Worm (Caenorhabditis elegans) whole organism, late embryonic: ENCODE data around the gene F17C11.11.

ENCODE experiments used
- ceh-45 ChIP-seq: fragments of 200-800 bp; sonication (Bioruptor generic); IDR thresholded peaks from 2 replicates; pipeline ENCODE4 v1.3.6; 2022; ENCODE audit warnings: missing genetic modification reagents, missing genetic modification characterization, missing compliant biosample characterization
- ceh-48 ChIP-seq: sonication (generic microtip); optimal IDR thresholded peaks from 2 replicates; lab custom pipeline; 2016; ENCODE audit warnings: missing genetic modification characterization, inconsistent platforms, missing compliant biosample characterization
- fkh-10 ChIP-seq: fragments of 150-350 bp; optimal IDR thresholded peaks from 2 replicates; lab custom pipeline; 2014; ENCODE audit warnings: missing biosample characterization, missing genetic modification reagents, missing genetic modification characterization
- hlh-30 ChIP-seq: sonication (generic microtip); optimal IDR thresholded peaks from 2 replicates; lab custom pipeline; 2017; ENCODE audit warnings: antibody characterized with exemption, missing genetic modification characterization, missing compliant biosample characterization; ENCODE audit not compliant: insufficient read depth
- nfya-1 ChIP-seq: sonication (generic microtip); optimal IDR thresholded peaks from 2 replicates; lab custom pipeline; 2017; ENCODE audit warnings: missing genetic modification characterization, mild to moderate bottlenecking, missing compliant biosample characterization, antibody characterized with exemption, moderate library complexity
- nhr-11 ChIP-seq: fragments of 150-350 bp; optimal IDR thresholded peaks from 2 replicates; lab custom pipeline; 2014; ENCODE audit warnings: missing biosample characterization, missing genetic modification characterization
- nhr-232 ChIP-seq: sonication (generic microtip); optimal IDR thresholded peaks from 2 replicates; lab custom pipeline; 2016; ENCODE audit warnings: missing genetic modification characterization, missing compliant biosample characterization
- odd-2 ChIP-seq: sonication (generic microtip); optimal IDR thresholded peaks from 2 replicates; lab custom pipeline; 2017; ENCODE audit warnings: antibody characterized with exemption, mild to moderate bottlenecking, missing genetic modification characterization, missing compliant biosample characterization
- pha-4 ChIP-seq: fragments of 150-350 bp; optimal IDR thresholded peaks from 2 replicates; lab custom pipeline; 2018; ENCODE audit warnings: missing biosample characterization, missing genetic modification reagents, missing genetic modification characterization
- pqm-1 ChIP-seq: sonication (generic microtip); optimal IDR thresholded peaks from 2 replicates; lab custom pipeline; 2016; ENCODE audit warnings: missing genetic modification characterization, missing compliant biosample characterization
- tbx-2 ChIP-seq: sonication (generic microtip); optimal IDR thresholded peaks from 2 replicates; lab custom pipeline; 2016; ENCODE audit warnings: missing genetic modification characterization, missing compliant biosample characterization
- unc-3 ChIP-seq, 2 experiments: fragments of 200-800 bp in 1 of 2; sonication (Bioruptor generic) in 1 of 2; sonication (generic microtip) in 1 of 2; conservative IDR thresholded peaks in 1 of 2; optimal IDR thresholded peaks in 1 of 2; 2 replicates each; pipeline versions ENCODE4 v1.3.6 to Lab custom; 2016 to 2022; ENCODE audit warnings: missing compliant biosample characterization in 2 of 2, missing genetic modification characterization in 2 of 2, missing genetic modification reagents in 1 of 2

ce11 chrV:10958322-10958900, 19.8 kb upstream of the F17C11.11 start, which contains the start of gene pigt-1:
- no peak for TF ChIP-seq pha-4 (tag; lab: Kevin White, UChicago)
- no peak for TF ChIP-seq tbx-2 (tag; lab: Kevin White, UChicago)
- TF ChIP-seq odd-2 (tag; lab: Kevin White, UChicago): no peak
- no peak for TF ChIP-seq nfya-1 (tag; lab: Kevin White, UChicago)
- TF ChIP-seq unc-3 (GFP tag; conservative IDR thresholded peaks at IDR 0.05; lab: Robert Waterston, UW): no peak
- TF ChIP-seq unc-3 (tag; optimal IDR thresholded peaks at IDR 0.05; lab: Kevin White, UChicago): no peak
- no peak for TF ChIP-seq ceh-48 (tag; lab: Kevin White, UChicago)
- TF ChIP-seq hlh-30: no peak
- TF ChIP-seq nhr-232 (tag; lab: Kevin White, UChicago): no peak
- no peak for TF ChIP-seq nhr-11 (tag; lab: Kevin White, UChicago)
- TF ChIP-seq ceh-45 (GFP tag; lab: Robert Waterston, UW): no peak
- TF ChIP-seq pqm-1 (tag; lab: Kevin White, UChicago): no peak
- TF ChIP-seq fkh-10 (GFP tag; lab: Kevin White, UChicago): no peak
